Worm (Caenorhabditis elegans) whole organism, L4 larva: ENCODE results near the gene rpi-2.

ENCODE experiments used
- D1046.2 ChIP-seq: fragments of 200-800 bp; sonication (Bioruptor generic); IDR thresholded peaks from 2 replicates; pipeline ENCODE4 v1.3.6; 2022; ENCODE audit warnings: missing genetic modification characterization, missing compliant biosample characterization
- F10B5.3 ChIP-seq: sonication (generic microtip); optimal IDR thresholded peaks from 2 replicates; lab custom pipeline; 2016; ENCODE audit warnings: mild to moderate bottlenecking, missing genetic modification characterization, missing compliant biosample characterization
- F44E2.7 ChIP-seq: fragments of 200-800 bp; sonication (Bioruptor generic); IDR thresholded peaks from 2 replicates; pipeline ENCODE4 v2.1.2; 2022; ENCODE audit warnings: missing genetic modification characterization, missing compliant biosample characterization
- R02D3.7 ChIP-seq: fragments of 150-350 bp; sonication (generic microtip); optimal IDR thresholded peaks from 3 replicates; lab custom pipeline; 2014; ENCODE audit warnings: missing biosample characterization, missing genetic modification characterization
- T26A8.4 ChIP-seq: fragments of 200-800 bp; sonication (Bioruptor generic); IDR thresholded peaks from 2 replicates; pipeline ENCODE4 v1.3.6; 2022; ENCODE audit warnings: missing genetic modification characterization, missing compliant biosample characterization
- Y105C5A.15 ChIP-seq: fragments of 200-800 bp; sonication (Bioruptor generic); IDR thresholded peaks from 2 replicates; pipeline ENCODE4 v1.3.6; 2022; ENCODE audit warnings: missing genetic modification characterization, missing compliant biosample characterization
- Y75B8A.6 ChIP-seq: fragments of 200-800 bp; sonication (Bioruptor generic); IDR thresholded peaks from 2 replicates; pipeline ENCODE4 v1.3.6; 2022; ENCODE audit warnings: missing genetic modification reagents, missing genetic modification characterization, missing compliant biosample characterization
- ZK337.2 ChIP-seq: fragments of 200-800 bp; sonication (Bioruptor generic); IDR thresholded peaks from 2 replicates; pipeline ENCODE4 v1.3.6; 2022; ENCODE audit warnings: missing genetic modification reagents, missing genetic modification characterization, missing compliant biosample characterization
- arid-1 ChIP-seq: fragments of 200-800 bp; sonication (Bioruptor generic); conservative IDR thresholded peaks from 2 replicates; pipeline ENCODE4 v1.3.6; 2022; ENCODE audit warnings: missing genetic modification reagents, missing genetic modification characterization, missing compliant biosample characterization
- attf-4 ChIP-seq: sonication (generic microtip); optimal IDR thresholded peaks from 3 replicates; lab custom pipeline; 2017; ENCODE audit warnings: missing biosample characterization, missing genetic modification characterization
- ceh-20 ChIP-seq: fragments of 200-800 bp; sonication (Bioruptor generic); IDR thresholded peaks from 2 replicates; pipeline ENCODE4 v1.3.6; 2022; ENCODE audit warnings: missing genetic modification reagents, missing genetic modification characterization, missing compliant biosample characterization
- ceh-28 ChIP-seq: fragments of 150-350 bp; optimal IDR thresholded peaks from 2 replicates; lab custom pipeline; 2014; ENCODE audit warnings: missing biosample characterization, missing genetic modification reagents, missing genetic modification characterization
- ceh-32 ChIP-seq: sonication (generic microtip); optimal IDR thresholded peaks from 2 replicates; lab custom pipeline; 2016; ENCODE audit warnings: mild to moderate bottlenecking, missing genetic modification characterization, missing compliant biosample characterization; ENCODE audit not compliant: poor library complexity
- ces-1 ChIP-seq: fragments of 150-350 bp; sonication (generic microtip); optimal IDR thresholded peaks from 4 replicates; lab custom pipeline; 2014; ENCODE audit warnings: missing biosample characterization, missing genetic modification reagents, missing genetic modification characterization
- cey-2 ChIP-seq: sonication (generic microtip); optimal IDR thresholded peaks from 3 replicates; lab custom pipeline; 2017; ENCODE audit warnings: missing genetic modification characterization, mild to moderate bottlenecking, missing compliant biosample characterization, antibody characterized with exemption, borderline replicate concordance; ENCODE audit not compliant: insufficient read depth
- ctbp-1 ChIP-seq: fragments of 200-800 bp; sonication (Bioruptor generic); IDR thresholded peaks from 2 replicates; pipeline ENCODE4 v1.3.6; 2022; ENCODE audit warnings: missing genetic modification reagents, missing genetic modification characterization, missing compliant biosample characterization
- daf-16 ChIP-seq, 3 experiments: sonication (generic microtip); optimal IDR thresholded peaks; 2 replicates each; lab custom pipeline; 2016 to 2017; ENCODE audit warnings: missing genetic modification characterization in 3 of 3, missing genetic modification reagents in 3 of 3, mild to moderate bottlenecking in 2 of 3, missing compliant biosample characterization in 2 of 3, missing biosample characterization in 1 of 3, moderate library complexity in 1 of 3
- daf-8 ChIP-seq: fragments of 200-800 bp; sonication (Bioruptor generic); IDR thresholded peaks from 2 replicates; pipeline ENCODE4 v1.3.6; 2022; ENCODE audit warnings: missing genetic modification characterization, missing compliant biosample characterization
- dmd-8 ChIP-seq: fragments of 200-800 bp; sonication (Bioruptor generic); IDR thresholded peaks from 2 replicates; pipeline ENCODE4 v1.3.6; 2022; ENCODE audit warnings: missing genetic modification characterization, missing compliant biosample characterization
- dpl-1 ChIP-seq: fragments of 150-350 bp; optimal IDR thresholded peaks from 2 replicates; lab custom pipeline; 2014; ENCODE audit warnings: missing biosample characterization, missing genetic modification reagents, missing genetic modification characterization
- dve-1 ChIP-seq: sonication (generic microtip); optimal IDR thresholded peaks from 2 replicates; lab custom pipeline; 2017; ENCODE audit warnings: antibody characterized with exemption, mild to moderate bottlenecking, missing genetic modification characterization, missing compliant biosample characterization; ENCODE audit not compliant: insufficient read depth
- egl-27 ChIP-seq: sonication (generic microtip); optimal IDR thresholded peaks from 3 replicates; lab custom pipeline; 2017; ENCODE audit warnings: missing biosample characterization, missing genetic modification reagents, missing genetic modification characterization
- fos-1 ChIP-seq: fragments of 150-350 bp; optimal IDR thresholded peaks from 2 replicates; lab custom pipeline; 2014; ENCODE audit warnings: missing biosample characterization, missing genetic modification characterization
- lin-15B ChIP-seq: fragments of 150-350 bp; sonication (generic microtip); optimal IDR thresholded peaks from 3 replicates; lab custom pipeline; 2014; ENCODE audit warnings: missing biosample characterization, missing genetic modification characterization
- lin-38 ChIP-seq: fragments of 200-800 bp; sonication (Bioruptor generic); IDR thresholded peaks from 2 replicates; pipeline ENCODE4 v1.3.6; 2022; ENCODE audit warnings: missing genetic modification reagents, missing genetic modification characterization, missing compliant biosample characterization
- madf-5 ChIP-seq, 2 experiments: fragments of 200-800 bp; sonication (Bioruptor generic); IDR thresholded peaks; 2 replicates each; pipeline ENCODE4 v1.3.6; 2022; ENCODE audit warnings: missing compliant biosample characterization in 2 of 2, missing genetic modification characterization in 2 of 2
- mxl-3 ChIP-seq: fragments of 200-800 bp; sonication (Bioruptor generic); optimal IDR thresholded peaks from 2 replicates; lab custom pipeline; 2018; ENCODE audit warnings: mild to moderate bottlenecking, missing genetic modification characterization, missing compliant biosample characterization
- nhr-111 ChIP-seq: fragments of 200-800 bp; sonication (Bioruptor generic); optimal IDR thresholded peaks from 2 replicates; lab custom pipeline; 2018; ENCODE audit warnings: mild to moderate bottlenecking, missing genetic modification characterization, missing compliant biosample characterization
- nhr-237 ChIP-seq: sonication (generic microtip); optimal IDR thresholded peaks from 2 replicates; lab custom pipeline; 2017; ENCODE audit warnings: missing biosample characterization, missing genetic modification characterization
- nhr-25 ChIP-seq: sonication (generic microtip); optimal IDR thresholded peaks from 2 replicates; lab custom pipeline; 2017; ENCODE audit warnings: missing genetic modification characterization, mild to moderate bottlenecking, missing compliant biosample characterization, antibody characterized with exemption, moderate library complexity, borderline replicate concordance; ENCODE audit not compliant: insufficient read depth
- nhr-28 ChIP-seq: fragments of 150-350 bp; optimal IDR thresholded peaks from 2 replicates; lab custom pipeline; 2014; ENCODE audit warnings: missing biosample characterization, missing genetic modification characterization
- nhr-48 ChIP-seq: sonication (generic microtip); optimal IDR thresholded peaks from 2 replicates; lab custom pipeline; 2016; ENCODE audit warnings: mild to moderate bottlenecking, missing genetic modification characterization, missing compliant biosample characterization
- nhr-76 ChIP-seq: fragments of 150-350 bp; optimal IDR thresholded peaks from 2 replicates; lab custom pipeline; 2014; ENCODE audit warnings: missing biosample characterization, missing genetic modification characterization
- pqm-1 ChIP-seq: sonication (generic microtip); optimal IDR thresholded peaks from 2 replicates; lab custom pipeline; 2017; ENCODE audit warnings: missing biosample characterization, missing genetic modification characterization
- snpc-4 ChIP-seq: fragments of 150-350 bp; optimal IDR thresholded peaks from 2 replicates; lab custom pipeline; 2014; ENCODE audit warnings: missing biosample characterization, missing genetic modification characterization
- tra-1 ChIP-seq: fragments of 200-800 bp; sonication (Bioruptor generic); IDR thresholded peaks from 2 replicates; pipeline ENCODE4 v1.3.6; 2022; ENCODE audit warnings: missing genetic modification reagents, missing genetic modification characterization, missing compliant biosample characterization
- unc-130 ChIP-seq: sonication (generic microtip); optimal IDR thresholded peaks from 2 replicates; lab custom pipeline; 2016; ENCODE audit warnings: missing genetic modification reagents, missing genetic modification characterization, missing compliant biosample characterization
- vab-7 ChIP-seq: fragments of 200-800 bp; sonication (Bioruptor generic); IDR thresholded peaks from 2 replicates; pipeline ENCODE4 v1.3.6; 2022; ENCODE audit warnings: missing genetic modification reagents, missing genetic modification characterization, missing compliant biosample characterization
- zfp-3 ChIP-seq: fragments of 200-800 bp; sonication (Bioruptor generic); conservative IDR thresholded peaks from 2 replicates; pipeline ENCODE4 v1.3.6; 2022; ENCODE audit warnings: missing genetic modification reagents, missing genetic modification characterization, missing compliant biosample characterization
- zip-11 ChIP-seq: fragments of 200-800 bp; sonication (Bioruptor generic); IDR thresholded peaks from 2 replicates; pipeline ENCODE4 v1.3.6; 2022; ENCODE audit warnings: missing genetic modification characterization, missing compliant biosample characterization
- ztf-11 ChIP-seq: fragments of 150-350 bp; optimal IDR thresholded peaks from 2 replicates; lab custom pipeline; 2014; ENCODE audit warnings: missing biosample characterization, missing genetic modification characterization
- ztf-7 ChIP-seq: fragments of 150-350 bp; optimal IDR thresholded peaks from 2 replicates; lab custom pipeline; 2014; ENCODE audit warnings: missing biosample characterization, missing genetic modification characterization

Gene rpi-2

DNA sequence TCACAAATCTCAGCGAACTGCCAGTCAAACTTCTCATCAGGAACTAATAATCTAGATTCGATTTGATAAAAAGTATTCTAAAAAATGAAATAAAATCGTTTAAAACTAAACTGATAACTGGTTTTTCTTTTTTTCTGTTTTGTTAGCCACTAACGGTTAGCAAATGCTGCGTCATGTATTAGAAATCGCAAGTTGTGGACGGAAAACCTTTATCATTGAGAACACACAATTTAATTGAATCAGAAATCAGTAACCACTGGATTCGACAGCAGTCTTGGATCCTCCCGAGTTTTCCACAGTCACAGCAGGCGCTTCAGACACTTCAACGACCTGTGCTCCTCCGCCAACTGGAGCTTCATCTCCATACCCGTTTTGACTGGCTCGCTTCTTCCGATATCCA, 11.9 kb downstream of the rpi-2 start (continued):
- TF ChIP-seq mxl-3, result no peak
- no peak for TF ChIP-seq ZK337.2 (GFP tag; lab: Robert Waterston, UW)
- no peak for TF ChIP-seq ceh-32
- no peak for TF ChIP-seq ztf-7 (tag; lab: Kevin White, UChicago)
- no peak for TF ChIP-seq egl-27 (tag; lab: Kevin White, UChicago)
- TF ChIP-seq unc-130, result no peak
- TF ChIP-seq ces-1 (GFP tag; lab: Kevin White, UChicago), result no peak
- TF ChIP-seq nhr-76 (tag; lab: Kevin White, UChicago), result no peak
- TF ChIP-seq zfp-3, result peak; percentile 89

DNA sequence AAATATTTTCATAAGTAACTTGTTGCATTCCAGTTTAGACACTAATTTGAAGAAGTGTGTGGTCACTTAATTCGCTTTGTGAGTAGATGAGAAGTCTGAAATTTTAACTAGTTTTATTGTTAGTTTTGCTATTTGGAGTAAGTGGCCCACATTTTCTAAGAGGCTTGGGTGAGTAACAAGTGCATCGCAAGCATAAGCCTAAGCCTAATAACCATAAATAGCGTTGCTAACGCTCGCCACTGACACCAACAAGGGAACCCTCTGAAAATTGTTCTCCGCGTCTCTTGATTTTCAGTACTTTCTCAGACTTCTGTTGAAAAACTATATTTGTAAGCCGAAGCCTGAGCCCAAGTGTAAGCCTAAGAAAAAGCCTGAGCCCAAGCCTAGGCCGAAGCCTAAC, 13.2 kb downstream of the rpi-2 start, which contains the start of gene epic-3:
TSS of gene epic-3 (minus strand) at position 101 of the 400 bp plus-strand sequence.
- TF ChIP-seq pqm-1 (no peak), nhr-76 (tag; lab: Kevin White, UChicago) (no peak), zfp-3 (0 out of 2 replicates have a peak, but pooled peaks have one; percentile 7), tra-1 (GFP tag; lab: Robert Waterston, UW) (no peak), fos-1 (no peak), dve-1 (no peak), zip-11 (no peak), nhr-237 (tag; lab: Kevin White, UChicago) (no peak)

DNA sequence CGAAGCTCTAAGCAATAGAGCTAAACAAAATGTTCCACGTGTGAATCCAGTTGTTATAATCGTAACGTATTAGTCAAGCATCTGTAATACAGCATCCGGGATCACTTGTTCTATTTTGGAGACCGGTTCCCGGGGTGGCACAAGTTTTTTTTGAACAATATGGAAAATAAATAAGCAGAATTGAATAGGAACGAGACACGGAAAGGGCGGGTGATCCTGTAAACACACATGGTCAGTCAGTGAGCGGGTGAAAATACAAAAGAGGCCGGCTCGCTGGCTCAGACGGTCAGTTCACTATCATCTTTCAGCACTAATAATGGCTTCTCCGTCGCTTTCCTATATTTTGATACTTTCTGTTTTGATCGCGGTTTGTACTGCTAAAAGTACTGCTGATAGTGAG, 14.8 kb downstream of the rpi-2 start, which contains the start of gene K08D12.8:
TSS of gene K08D12.8 (plus strand) at position 301 of the 400 bp plus-strand sequence.
- TF ChIP-seq daf-16 (GFP tag; optimal IDR thresholded peaks at IDR 0.05; lab: Kevin White, UChicago) (no peak), daf-16 (tag; optimal IDR thresholded peaks at IDR 0.05; lab: Kevin White, UChicago) (no peak), ceh-20 (no peak)
- TF ChIP-seq, all 104 proteins: peak for 0

DNA sequence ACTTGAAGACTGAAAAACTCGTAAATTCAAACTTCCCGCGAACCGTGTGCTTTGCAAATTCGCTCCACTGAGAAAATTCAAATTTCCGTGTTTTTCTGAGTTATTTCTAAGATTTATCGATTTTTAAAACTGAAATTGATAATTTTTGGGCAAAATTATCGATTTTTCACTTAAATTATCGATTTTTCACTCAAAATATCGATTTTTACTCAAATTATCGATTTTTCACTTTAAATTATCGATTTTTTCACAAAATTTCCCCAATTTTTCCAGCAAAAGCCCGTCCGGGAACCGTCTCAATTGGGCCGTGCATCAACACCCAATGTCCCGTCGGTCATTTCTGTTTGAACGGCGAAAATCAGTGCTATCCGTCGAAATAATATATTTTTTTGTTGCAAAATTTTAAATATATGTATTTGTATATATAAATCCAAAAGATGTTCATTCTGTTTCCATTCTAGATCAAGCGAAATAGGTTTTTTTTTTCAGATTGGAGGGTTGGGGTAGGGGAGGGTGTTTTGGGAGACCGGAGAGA, 16.5 kb downstream of the rpi-2 start:
- TF ChIP-seq ceh-28 (tag; lab: Kevin White, UChicago) (peak; percentile 97), F44E2.7 (GFP tag; lab: Robert Waterston, UW) (no peak), nhr-111 (GFP tag; lab: Kevin White, UChicago) (peak; percentile 37), lin-38 (GFP tag; lab: Robert Waterston, UW) (peak; percentile 52), Y75B8A.6 (GFP tag; lab: Robert Waterston, UW) (0 out of 2 replicates have a peak, but pooled peaks have one; percentile 36), daf-8 (GFP tag; lab: Robert Waterston, UW) (no peak)

DNA sequence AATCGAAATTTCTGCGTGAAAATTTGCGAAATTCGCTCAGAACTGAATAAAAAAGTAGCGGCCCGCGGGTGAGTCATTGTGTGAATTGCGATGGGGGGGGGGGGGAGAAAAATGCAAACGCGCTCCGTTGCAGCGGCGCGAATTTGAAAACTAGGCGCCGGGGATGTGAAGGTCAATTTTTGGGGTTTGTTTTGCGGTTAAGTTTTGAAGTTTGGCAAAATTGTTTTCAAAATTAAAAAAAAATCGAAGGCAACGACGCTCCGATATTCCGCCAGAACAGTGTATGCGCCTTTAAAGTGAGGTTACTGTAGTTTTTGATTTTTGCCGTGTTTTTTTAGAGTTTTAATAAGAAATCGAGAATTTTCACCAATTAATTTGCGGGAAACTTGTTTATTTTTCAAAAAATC, 27.3 kb downstream of the rpi-2 start:
- TF ChIP-seq R02D3.7 (tag; lab: Kevin White, UChicago), result no peak
- TF ChIP-seq madf-5 (GFP tag; IDR thresholded peaks at IDR 0.05; lab: Robert Waterston, UW), result no peak
- no peak; the same call in 1 of the 2 replicates for TF ChIP-seq vab-7
- no peak for TF ChIP-seq nhr-76 (tag; lab: Kevin White, UChicago)
- no peak for TF ChIP-seq nhr-25 (tag; lab: Kevin White, UChicago)
- TF ChIP-seq unc-130, result no peak
- TF ChIP-seq ceh-28 (tag; lab: Kevin White, UChicago), result no peak
- TF ChIP-seq nhr-111 (GFP tag; lab: Kevin White, UChicago), result no peak
- TF ChIP-seq ctbp-1, result 0 out of 2 replicates have a peak, but pooled peaks have one; percentile 27
- TF ChIP-seq nhr-48, result no peak
- TF ChIP-seq T26A8.4 (GFP tag; lab: Robert Waterston, UW), result no peak
- no peak for TF ChIP-seq mxl-3
- TF ChIP-seq dpl-1 (GFP tag; lab: Kevin White, UChicago), result peak; percentile 81
- peak; percentile 10 for TF ChIP-seq lin-15B (tag; lab: Kevin White, UChicago)
- no peak for TF ChIP-seq ztf-11 (tag; lab: Kevin White, UChicago)
- no peak for TF ChIP-seq Y105C5A.15 (GFP tag; lab: Robert Waterston, UW)
- no peak for TF ChIP-seq arid-1
- TF ChIP-seq cey-2 (tag; lab: Kevin White, UChicago), result no peak
- no peak for TF ChIP-seq zfp-3
- TF ChIP-seq snpc-4 (tag; lab: Kevin White, UChicago), result no peak
- no peak for TF ChIP-seq attf-4 (tag; lab: Kevin White, UChicago)
- TF ChIP-seq F10B5.3 (tag; lab: Kevin White, UChicago), result no peak
- TF ChIP-seq D1046.2, result no peak
- TF ChIP-seq daf-8 (GFP tag; lab: Robert Waterston, UW), result no peak
- no peak for TF ChIP-seq pqm-1
- no peak for TF ChIP-seq nhr-28 (tag; lab: Kevin White, UChicago)
- no peak for TF ChIP-seq dmd-8
